Worm (Caenorhabditis elegans) whole organism, L4 larva: ENCODE results near the gene eif-1.A.

ENCODE experiments used
- F49E8.2 ChIP-seq: sonication (generic microtip); optimal IDR thresholded peaks from 2 replicates; lab custom pipeline; 2016; ENCODE audit warnings: missing compliant biosample characterization, mild to moderate bottlenecking, missing genetic modification characterization, borderline replicate concordance
- T26A8.4 ChIP-seq: fragments of 200-800 bp; sonication (Bioruptor generic); IDR thresholded peaks from 2 replicates; pipeline ENCODE4 v1.3.6; 2022; ENCODE audit warnings: missing genetic modification characterization, missing compliant biosample characterization
- ama-1 ChIP-seq: fragments of 150-350 bp; optimal IDR thresholded peaks from 2 replicates; lab custom pipeline; 2014; ENCODE audit warnings: inconsistent platforms, mixed read lengths
- cey-2 ChIP-seq: sonication (generic microtip); optimal IDR thresholded peaks from 3 replicates; lab custom pipeline; 2017; ENCODE audit warnings: missing genetic modification characterization, mild to moderate bottlenecking, missing compliant biosample characterization, antibody characterized with exemption, borderline replicate concordance; ENCODE audit not compliant: insufficient read depth
- dpl-1 ChIP-seq: fragments of 150-350 bp; optimal IDR thresholded peaks from 2 replicates; lab custom pipeline; 2014; ENCODE audit warnings: missing biosample characterization, missing genetic modification reagents, missing genetic modification characterization
- hmg-1.1 ChIP-seq: fragments of 200-800 bp; sonication (Bioruptor generic); IDR thresholded peaks from 2 replicates; pipeline ENCODE4 v1.3.6; 2022; ENCODE audit warnings: missing genetic modification reagents, missing genetic modification characterization, missing compliant biosample characterization
- mep-1 ChIP-seq: fragments of 150-350 bp; sonication (generic microtip); optimal IDR thresholded peaks from 3 replicates; lab custom pipeline; 2014; ENCODE audit warnings: missing biosample characterization, missing genetic modification characterization
- mxl-2 ChIP-seq: fragments of 200-800 bp; sonication (Bioruptor generic); conservative IDR thresholded peaks from 2 replicates; pipeline ENCODE4 v1.3.6; 2022; ENCODE audit warnings: missing genetic modification reagents, missing genetic modification characterization, missing compliant biosample characterization
- nhr-6 ChIP-seq: fragments of 150-350 bp; optimal IDR thresholded peaks from 2 replicates; lab custom pipeline; 2014; ENCODE audit warnings: missing biosample characterization, missing genetic modification characterization
- pha-4 ChIP-seq, 2 experiments: fragments of 150-350 bp in 1 of 2; fragments of 200-800 bp in 1 of 2; sonication (Bioruptor generic) in 1 of 2; IDR thresholded peaks in 1 of 2; optimal IDR thresholded peaks in 1 of 2; 2 replicates each; pipeline versions ENCODE4 v1.3.6 to Lab custom; 2014 to 2022; ENCODE audit warnings: missing genetic modification characterization in 2 of 2, missing genetic modification reagents in 2 of 2, missing biosample characterization in 1 of 2, missing compliant biosample characterization in 1 of 2
- pqm-1 ChIP-seq: sonication (generic microtip); optimal IDR thresholded peaks from 2 replicates; lab custom pipeline; 2017; ENCODE audit warnings: missing biosample characterization, missing genetic modification characterization
- ztf-11 ChIP-seq: fragments of 150-350 bp; optimal IDR thresholded peaks from 2 replicates; lab custom pipeline; 2014; ENCODE audit warnings: missing biosample characterization, missing genetic modification characterization

ce11 chrIV:4814185-4814584 lies 3.5 kb downstream of the eif-1.A start, which contains the start of gene srw-94:
- no peak for TF ChIP-seq hmg-1.1
- no peak for TF ChIP-seq mep-1
- TF ChIP-seq dpl-1, result no peak
- TF ChIP-seq ztf-11 (tag; lab: Kevin White, UChicago), result no peak
- no peak for TF ChIP-seq T26A8.4 (GFP tag; lab: Robert Waterston, UW)
- no peak for TF ChIP-seq nhr-6 (tag; lab: Kevin White, UChicago)
- no peak for TF ChIP-seq F49E8.2 (tag; lab: Kevin White, UChicago)
- TF ChIP-seq pha-4 (GFP tag; IDR thresholded peaks at IDR 0.05; lab: Robert Waterston, UW), result no peak
- no peak for TF ChIP-seq pha-4 (tag; optimal IDR thresholded peaks at IDR 0.05; lab: Kevin White, UChicago)
- TF ChIP-seq ama-1, result no peak
- no peak for TF ChIP-seq mxl-2
- TF ChIP-seq pqm-1 (tag; lab: Kevin White, UChicago), result no peak
- no peak for TF ChIP-seq cey-2 (tag; lab: Kevin White, UChicago)
